Fruit fly (Drosophila melanogaster): ENCODE data around the gene CatB.
A peak's percentile ranks its signal among the peaks of the same experiment; 100 is the strongest.

DNA sequence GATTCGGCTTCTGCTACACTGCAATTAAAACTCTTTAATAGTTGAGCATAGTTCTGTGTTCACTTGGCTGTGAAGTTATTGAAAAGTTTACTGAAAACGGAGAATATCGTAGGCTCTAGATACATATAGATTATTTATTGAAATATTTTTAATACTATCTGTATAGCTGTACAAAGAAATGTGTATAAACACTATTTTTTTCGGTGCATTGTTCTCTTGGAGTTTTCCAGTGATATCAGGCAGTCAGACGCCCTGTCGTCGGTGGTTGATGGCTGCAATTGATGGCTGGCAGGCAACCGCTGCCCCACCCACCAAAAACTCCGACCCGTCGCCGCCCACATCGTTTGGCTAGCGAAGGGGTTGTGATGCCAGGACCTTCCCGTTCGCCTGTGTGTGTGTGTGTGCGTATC lies 41.0 kb downstream of the CatB start:
- peak; percentile 20 for TF ChIP-seq psq (GFP tag; optimal IDR thresholded peaks at IDR 0.05)
- no peak for TF ChIP-seq Mio (GFP tag; optimal IDR thresholded peaks at IDR 0.05)
- no peak for TF ChIP-seq Myc (optimal IDR thresholded peaks at IDR 0.05)
- no peak for TF ChIP-seq CG9705 (GFP tag; optimal IDR thresholded peaks at IDR 0.05)

All from whole organism, wandering third instar larva.